Fruit fly (Drosophila melanogaster) whole organism, prepupa: ENCODE data around the gene CG32271.

ENCODE experiments used
- CG10631 ChIP-seq: fragments of 200-800 bp; sonication (Bioruptor generic); optimal IDR thresholded peaks from 2 replicates; lab custom pipeline; 2016; ENCODE audit warnings: missing biosample characterization, missing genetic modification characterization
- CG11902 ChIP-seq: fragments of 200-800 bp; sonication (Bioruptor generic); optimal IDR thresholded peaks from 3 replicates; lab custom pipeline; 2016; ENCODE audit warnings: missing biosample characterization, missing genetic modification characterization
- CG16779 ChIP-seq: fragments of 200-800 bp; sonication (Bioruptor generic); optimal IDR thresholded peaks from 3 replicates; lab custom pipeline; 2017; ENCODE audit warnings: missing biosample characterization, mild to moderate bottlenecking, missing genetic modification characterization
- CG3032 ChIP-seq: fragments of 200-800 bp; optimal IDR thresholded peaks from 2 replicates; lab custom pipeline; 2019; ENCODE audit warnings: missing biosample characterization, mild to moderate bottlenecking, missing genetic modification characterization, moderate library complexity
- CG31627 ChIP-seq: fragments of 200-800 bp; sonication (Bioruptor generic); optimal IDR thresholded peaks from 3 replicates; lab custom pipeline; 2016; ENCODE audit warnings: missing biosample characterization, missing genetic modification characterization
- CG3919 ChIP-seq: fragments of 200-800 bp; sonication (Bioruptor generic); optimal IDR thresholded peaks from 3 replicates; lab custom pipeline; 2016; ENCODE audit warnings: missing biosample characterization, missing genetic modification characterization
- CG6163 ChIP-seq: fragments of 200-800 bp; sonication (Bioruptor generic); IDR thresholded peaks from 3 replicates; pipeline ENCODE4 v1.3.6; 2022; ENCODE audit warnings: missing biosample characterization, missing genetic modification characterization
- CG6276 ChIP-seq: fragments of 200-800 bp; sonication (Bioruptor generic); optimal IDR thresholded peaks from 2 replicates; lab custom pipeline; 2017; ENCODE audit warnings: missing biosample characterization, mild to moderate bottlenecking, missing genetic modification characterization
- CG6792 ChIP-seq: fragments of 200-800 bp; sonication (Bioruptor generic); optimal IDR thresholded peaks from 3 replicates; lab custom pipeline; 2016; ENCODE audit warnings: missing biosample characterization, missing genetic modification characterization
- CG6808 ChIP-seq: fragments of 200-800 bp; sonication (Bioruptor generic); optimal IDR thresholded peaks from 3 replicates; lab custom pipeline; 2017; ENCODE audit warnings: missing biosample characterization, missing genetic modification characterization, mild to moderate bottlenecking, moderate library complexity, missing genetic modification reagents
- CG6854 ChIP-seq: fragments of 200-800 bp; sonication (Bioruptor generic); optimal IDR thresholded peaks from 2 replicates; lab custom pipeline; 2017; ENCODE audit warnings: missing biosample characterization, mild to moderate bottlenecking, missing genetic modification characterization
- CG7368 ChIP-seq: fragments of 200-800 bp; sonication (Bioruptor generic); optimal IDR thresholded peaks from 3 replicates; lab custom pipeline; 2016; ENCODE audit warnings: missing biosample characterization, missing genetic modification characterization
- CG8319 ChIP-seq: fragments of 200-800 bp; sonication (Bioruptor generic); optimal IDR thresholded peaks from 3 replicates; lab custom pipeline; 2016; ENCODE audit warnings: missing biosample characterization, missing genetic modification characterization
- CG9139 ChIP-seq: fragments of 200-800 bp; sonication (Bioruptor generic); optimal IDR thresholded peaks from 3 replicates; lab custom pipeline; 2017; ENCODE audit warnings: missing biosample characterization, mild to moderate bottlenecking, missing genetic modification characterization
- Eip75B ChIP-seq: fragments of 200-800 bp; sonication (Bioruptor generic); optimal IDR thresholded peaks from 3 replicates; lab custom pipeline; 2016; ENCODE audit warnings: missing biosample characterization, missing genetic modification characterization
- Eip78C ChIP-seq: fragments of 200-800 bp; sonication (Bioruptor generic); peaks from one replicate; lab custom pipeline; 2016; ENCODE audit warnings: missing biosample characterization, missing genetic modification characterization
- Gug ChIP-seq: fragments of 200-800 bp; sonication (Bioruptor generic); IDR thresholded peaks from 2 replicates; pipeline ENCODE4 v1.3.6; 2022; ENCODE audit warnings: missing biosample characterization, missing genetic modification characterization
- Hr39 ChIP-seq: fragments of 200-800 bp; sonication (Bioruptor generic); optimal IDR thresholded peaks from 2 replicates; lab custom pipeline; 2016; ENCODE audit warnings: missing biosample characterization, missing genetic modification characterization
- Hr4 ChIP-seq: fragments of 200-800 bp; sonication (Bioruptor generic); optimal IDR thresholded peaks from 3 replicates; lab custom pipeline; 2016; ENCODE audit warnings: missing biosample characterization, missing genetic modification characterization
- OdsH ChIP-seq: fragments of 200-800 bp; sonication (Bioruptor generic); optimal IDR thresholded peaks from 3 replicates; lab custom pipeline; 2016; ENCODE audit warnings: missing biosample characterization, missing genetic modification characterization
- Sox102F ChIP-seq: fragments of 200-800 bp; sonication (Bioruptor generic); optimal IDR thresholded peaks from 2 replicates; lab custom pipeline; 2016; ENCODE audit warnings: missing biosample characterization, mild to moderate bottlenecking, missing genetic modification characterization
- Sox14 ChIP-seq: fragments of 200-800 bp; sonication (Bioruptor generic); optimal IDR thresholded peaks from 3 replicates; lab custom pipeline; 2016; ENCODE audit warnings: missing biosample characterization, missing genetic modification characterization
- Sox15 ChIP-seq: fragments of 200-800 bp; sonication (Bioruptor generic); optimal IDR thresholded peaks from 3 replicates; lab custom pipeline; 2016; ENCODE audit warnings: missing biosample characterization, missing genetic modification characterization
- cyc ChIP-seq: fragments of 200-800 bp; sonication (Bioruptor generic); optimal IDR thresholded peaks from 3 replicates; lab custom pipeline; 2016; ENCODE audit warnings: missing biosample characterization, missing genetic modification characterization
- dac ChIP-seq: fragments of 200-800 bp; sonication (Bioruptor generic); optimal IDR thresholded peaks from 2 replicates; lab custom pipeline; 2017; ENCODE audit warnings: missing biosample characterization, mild to moderate bottlenecking, missing genetic modification characterization
- dsx ChIP-seq: fragments of 200-800 bp; optimal IDR thresholded peaks from 3 replicates; lab custom pipeline; 2019; ENCODE audit warnings: missing biosample characterization, mild to moderate bottlenecking, missing genetic modification characterization, moderate library complexity; ENCODE audit not compliant: poor library complexity, severe bottlenecking
- esn ChIP-seq: fragments of 200-800 bp; sonication (Bioruptor generic); optimal IDR thresholded peaks from 2 replicates; lab custom pipeline; 2016; ENCODE audit warnings: missing biosample characterization, mild to moderate bottlenecking, missing genetic modification characterization, moderate library complexity
- fkh ChIP-seq: fragments of 200-800 bp; sonication (Bioruptor generic); optimal IDR thresholded peaks from 3 replicates; lab custom pipeline; 2017; ENCODE audit warnings: missing biosample characterization, mild to moderate bottlenecking, missing genetic modification characterization, moderate library complexity
- lz ChIP-seq: fragments of 200-800 bp; sonication (Bioruptor generic); optimal IDR thresholded peaks from 3 replicates; lab custom pipeline; 2016; ENCODE audit warnings: missing biosample characterization, missing genetic modification characterization
- net ChIP-seq: fragments of 200-800 bp; sonication (Bioruptor generic); optimal IDR thresholded peaks from 3 replicates; lab custom pipeline; 2016; ENCODE audit warnings: missing biosample characterization, missing genetic modification characterization
- pdm3 ChIP-seq: fragments of 200-800 bp; sonication (Bioruptor generic); optimal IDR thresholded peaks from 3 replicates; lab custom pipeline; 2016; ENCODE audit warnings: missing biosample characterization, missing genetic modification characterization
- salr ChIP-seq, 2 experiments: fragments of 200-800 bp; sonication (Bioruptor generic); optimal IDR thresholded peaks; 3 replicates each; lab custom pipeline; 2016 to 2018; ENCODE audit warnings: missing biosample characterization in 2 of 2, missing genetic modification characterization in 2 of 2, mild to moderate bottlenecking in 1 of 2
- spab ChIP-seq: fragments of 200-800 bp; sonication (Bioruptor generic); optimal IDR thresholded peaks from 2 replicates; lab custom pipeline; 2017; ENCODE audit warnings: missing biosample characterization, mild to moderate bottlenecking, missing genetic modification characterization, missing genetic modification reagents
- ss ChIP-seq, 2 experiments: fragments of 200-800 bp; sonication (Bioruptor generic); optimal IDR thresholded peaks; 2 replicates in 1 of 2; 3 replicates in 1 of 2; lab custom pipeline; 2017 to 2018; ENCODE audit warnings: mild to moderate bottlenecking in 2 of 2, missing biosample characterization in 2 of 2, missing genetic modification characterization in 2 of 2, moderate library complexity in 1 of 2
- svp ChIP-seq: fragments of 200-800 bp; sonication (Bioruptor generic); peaks from one replicate; lab custom pipeline; 2016; ENCODE audit warnings: missing biosample characterization, missing genetic modification characterization
- vri ChIP-seq: fragments of 200-800 bp; sonication (Bioruptor generic); optimal IDR thresholded peaks from 3 replicates; lab custom pipeline; 2016; ENCODE audit warnings: missing biosample characterization, mild to moderate bottlenecking, missing genetic modification characterization

Gene CG32271

DNA sequence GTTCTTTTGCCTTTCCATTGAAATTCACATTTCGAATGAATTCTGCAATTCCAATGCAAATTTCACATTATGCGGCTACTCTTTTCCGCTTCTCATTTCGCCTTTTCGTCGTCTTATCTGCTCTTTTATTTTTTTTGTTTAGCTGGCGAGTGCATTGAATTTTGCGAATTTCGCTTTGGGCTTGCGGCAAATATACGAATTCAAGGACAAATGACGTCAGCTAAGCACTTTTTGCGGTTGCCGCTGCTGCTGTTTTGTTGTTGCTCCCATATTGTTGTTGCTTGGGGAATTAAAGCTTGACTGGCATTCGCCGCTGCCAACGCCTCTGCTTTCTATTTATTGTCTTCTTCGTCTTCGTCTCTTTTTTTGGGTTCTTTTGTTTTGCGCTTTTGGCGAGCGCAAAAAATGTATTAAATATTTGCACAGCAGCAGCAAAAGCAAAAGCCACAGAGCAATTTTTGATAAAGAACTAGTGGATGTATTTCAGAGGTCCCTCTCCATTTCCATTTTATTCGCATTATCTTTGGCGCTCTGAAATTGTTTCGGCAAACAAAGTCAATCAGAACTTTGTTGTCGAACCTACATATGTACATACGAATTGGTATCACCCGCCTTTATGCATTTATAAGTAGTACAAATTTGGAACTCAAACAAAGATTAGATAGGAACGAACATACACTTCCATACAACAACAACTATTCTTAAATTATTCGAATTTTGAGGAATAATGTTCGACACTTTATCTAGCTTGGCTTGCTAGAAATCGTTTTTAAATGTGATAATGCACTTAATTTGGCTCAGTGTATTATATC is 37.0 kb upstream of the CG32271 start (continued):
- TF ChIP-seq lz (peak; percentile 52), Sox14 (peak; percentile 74), CG3032 (tag; lab: Kevin White, UChicago) (no peak), Hr39 (GFP tag; lab: Kevin White, UChicago) (peak; percentile 76), dac (GFP tag; lab: Kevin White, UChicago) (no peak), Hr4 (GFP tag; lab: Kevin White, UChicago) (peak; percentile 60), vri (peak; percentile 59), Sox15 (peak; percentile 56), CG6792 (GFP tag; lab: Kevin White, UChicago) (peak; percentile 59), pdm3 (GFP tag; lab: Kevin White, UChicago) (peak; percentile 75), CG8319 (no peak), net (peak; percentile 69), dsx (GFP tag; lab: Kevin White, UChicago) (peak; percentile 77), esn (peak; percentile 51), CG10631 (peak; percentile 50), svp (peak; percentile 93), cyc (GFP tag; lab: Kevin White, UChicago) (no peak), CG31627 (peak; percentile 73), CG6854 (GFP tag; lab: Kevin White, UChicago) (no peak), spab (no peak), OdsH (GFP tag; lab: Kevin White, UChicago) (peak; percentile 69), CG16779 (peak; percentile 22)
- TF ChIP-seq, all 60 proteins: peak for 38

DNA sequence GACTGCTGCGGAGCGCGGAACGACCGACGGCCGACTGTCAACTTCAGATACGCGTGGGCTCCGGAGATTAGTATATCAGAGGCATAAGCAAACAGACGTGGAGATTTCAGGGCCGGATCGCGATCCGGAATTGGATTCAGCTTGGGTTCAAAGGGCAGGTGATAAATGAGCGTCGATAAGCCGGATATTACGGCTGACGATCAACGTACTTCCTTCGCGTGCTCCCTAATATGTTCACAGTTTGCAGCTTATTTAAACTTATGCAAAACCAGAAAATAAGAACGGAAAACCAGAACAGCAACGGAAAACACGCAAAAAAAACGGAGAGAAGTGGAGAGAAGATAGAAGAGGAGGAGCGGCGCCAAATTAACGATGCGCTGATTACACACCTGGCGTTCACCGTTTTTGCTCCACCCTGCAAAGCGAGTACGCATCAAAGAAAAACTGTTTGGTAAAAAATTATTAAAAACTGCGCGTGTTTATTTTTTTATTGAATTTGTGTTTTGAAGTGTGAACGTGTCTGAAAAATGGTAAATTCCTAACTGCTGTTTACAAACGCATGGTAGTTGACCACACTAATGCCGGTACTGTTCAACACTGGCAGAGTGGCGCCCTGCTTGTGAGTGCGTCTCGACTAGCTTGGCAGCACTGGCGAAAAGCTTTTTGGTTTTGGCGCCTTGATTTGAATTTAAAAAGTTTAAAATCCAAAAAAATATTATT is 36.2 kb upstream of the CG32271 start, which contains the start of gene CG17746:
TSS of gene CG17746 (minus strand) at position 546 of the 720 bp plus-strand sequence.
- TF ChIP-seq CG7368 (GFP tag; lab: Kevin White, UChicago) (no peak), lz (peak; percentile 38), Sox14 (peak; percentile 45), ss (GFP tag; optimal IDR thresholded peaks at IDR 0.05; lab: Kevin White, UChicago) (peak in 1 of 2 experiments; percentile 48), CG3032 (tag; lab: Kevin White, UChicago) (no peak), svp (peak; percentile 93), CG9139 (GFP tag; lab: Kevin White, UChicago) (no peak), CG31627 (peak; percentile 35), salr (GFP tag; optimal IDR thresholded peaks at IDR 0.05; lab: Kevin White, UChicago) (no peak), Eip75B (GFP tag; lab: Kevin White, UChicago) (no peak), CG6276 (GFP tag; lab: Kevin White, UChicago) (no peak), Eip78C (GFP tag; lab: Kevin White, UChicago) (peak; percentile 76), pdm3 (GFP tag; lab: Kevin White, UChicago) (no peak), esn (peak; percentile 0), dac (GFP tag; lab: Kevin White, UChicago) (no peak), CG3919 (GFP tag; lab: Kevin White, UChicago) (no peak), fkh (peak; percentile 43), CG11902 (GFP tag; lab: Kevin White, UChicago) (no peak), CG6854 (GFP tag; lab: Kevin White, UChicago) (peak; percentile 13), cyc (GFP tag; lab: Kevin White, UChicago) (peak; percentile 10), Gug (GFP tag; lab: Robert Waterston, UW) (0 out of 2 replicates have a peak, but pooled peaks have one; percentile 12), CG6808 (GFP tag; lab: Kevin White, UChicago) (peak; percentile 100), Sox102F (no peak)

DNA sequence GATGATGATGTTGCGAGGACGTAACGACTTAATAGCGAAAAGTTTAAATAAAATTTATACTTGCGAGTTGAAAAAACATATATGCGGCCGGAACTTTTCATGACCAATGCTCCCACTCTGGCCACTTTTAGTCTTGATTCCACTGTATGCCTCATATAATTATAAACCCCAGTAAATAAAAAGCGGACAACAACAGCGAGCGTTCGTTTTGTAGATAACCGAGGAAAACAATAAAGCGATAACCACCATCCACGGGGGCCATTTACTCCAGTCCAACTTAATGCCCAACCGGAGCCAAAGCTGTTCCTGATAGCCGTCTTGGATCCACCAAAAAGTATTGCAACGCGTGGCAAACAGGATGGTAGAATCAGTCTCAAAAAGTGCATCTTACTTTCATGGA is 33.4 kb upstream of the CG32271 start:
- TF ChIP-seq CG3919 (GFP tag; lab: Kevin White, UChicago): no peak
- peak; percentile 23 for TF ChIP-seq vri
- TF ChIP-seq CG6163 (GFP tag; lab: Robert Waterston, UW): peak; percentile 50; the same call in 1 of the 3 replicates
